Worm (Caenorhabditis elegans) whole organism, mixed stage, embryonic: ENCODE measurements around the gene C06C3.7.

Experiments
- blmp-1 ChIP-seq: fragments of 150-350 bp; optimal IDR thresholded peaks from 2 replicates; lab custom pipeline; 2014; ENCODE audit warnings: missing biosample characterization, missing genetic modification characterization
- ceh-83 ChIP-seq: fragments of 200-800 bp; sonication (Bioruptor generic); optimal IDR thresholded peaks from 2 replicates; lab custom pipeline; 2018; ENCODE audit warnings: mild to moderate bottlenecking, missing genetic modification characterization, missing compliant biosample characterization
- drap-1 ChIP-seq: fragments of 200-800 bp; sonication (Bioruptor generic); optimal IDR thresholded peaks from 3 replicates; lab custom pipeline; 2018; ENCODE audit warnings: mild to moderate bottlenecking, missing genetic modification characterization, missing compliant biosample characterization
- elt-1 ChIP-seq: sonication (generic microtip); optimal IDR thresholded peaks from 2 replicates; lab custom pipeline; 2017; ENCODE audit warnings: missing genetic modification characterization, mild to moderate bottlenecking, missing compliant biosample characterization, antibody characterized with exemption, moderate library complexity, borderline replicate concordance; ENCODE audit not compliant: insufficient read depth
- lin-32 ChIP-seq: fragments of 200-800 bp; sonication (Bioruptor generic); optimal IDR thresholded peaks from 2 replicates; lab custom pipeline; 2018; ENCODE audit warnings: mild to moderate bottlenecking, missing genetic modification characterization, missing compliant biosample characterization
- lsy-2 ChIP-seq: fragments of 150-350 bp; optimal IDR thresholded peaks from 2 replicates; lab custom pipeline; 2014; ENCODE audit warnings: missing biosample characterization, missing genetic modification characterization
- nhr-12 ChIP-seq: fragments of 150-350 bp; optimal IDR thresholded peaks from 2 replicates; lab custom pipeline; 2014; ENCODE audit warnings: missing biosample characterization, missing genetic modification characterization
- nhr-237 ChIP-seq: fragments of 150-350 bp; optimal IDR thresholded peaks from 2 replicates; lab custom pipeline; 2014; ENCODE audit warnings: missing biosample characterization, missing genetic modification characterization
- nhr-76 ChIP-seq: sonication (generic microtip); optimal IDR thresholded peaks from 2 replicates; lab custom pipeline; 2017; ENCODE audit warnings: missing biosample characterization, missing genetic modification characterization
- pha-4 ChIP-seq: fragments of 150-350 bp; optimal IDR thresholded peaks from 2 replicates; lab custom pipeline; 2018; ENCODE audit warnings: missing biosample characterization, missing genetic modification reagents, missing genetic modification characterization
- zip-8 ChIP-seq: fragments of 150-350 bp; optimal IDR thresholded peaks from 2 replicates; lab custom pipeline; 2014; ENCODE audit warnings: missing biosample characterization, missing genetic modification characterization

DNA sequence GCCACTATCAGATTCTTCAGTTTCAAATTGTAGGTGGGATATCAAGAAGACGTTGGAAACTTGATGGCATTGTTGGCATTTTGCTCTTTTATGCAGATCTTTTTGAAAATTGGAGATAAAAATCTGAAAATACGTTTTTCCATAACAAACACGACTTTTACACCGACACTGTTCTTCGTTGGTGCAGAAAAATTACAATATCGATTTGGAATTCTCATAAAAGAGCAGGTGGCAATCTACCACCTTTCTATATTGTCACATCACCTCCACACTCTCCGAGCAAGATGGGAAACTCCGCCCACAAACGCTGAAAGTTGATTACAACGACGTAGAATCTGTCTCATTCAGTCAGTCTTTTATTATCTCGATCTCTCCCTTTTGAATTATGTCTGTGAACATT lies 22.1 kb downstream of the C06C3.7 start, which contains the start of gene arrd-2:
- no peak for TF ChIP-seq lin-32
- no peak for TF ChIP-seq lsy-2
- no peak for TF ChIP-seq nhr-76 (tag; lab: Kevin White, UChicago)
- no peak for TF ChIP-seq nhr-12 (tag; lab: Kevin White, UChicago)
- TF ChIP-seq nhr-237 (tag; lab: Kevin White, UChicago), result no peak
- no peak for TF ChIP-seq pha-4
- TF ChIP-seq blmp-1 (tag; lab: Kevin White, UChicago), result no peak
- no peak for TF ChIP-seq zip-8
- TF ChIP-seq elt-1 (tag; lab: Kevin White, UChicago), result no peak
- TF ChIP-seq ceh-83 (GFP tag; lab: Kevin White, UChicago), result no peak
- TF ChIP-seq drap-1 (GFP tag; lab: Kevin White, UChicago), result no peak
